Fruit fly (Drosophila melanogaster) whole organism, pupa: ENCODE results near the gene CG14507.

Source experiments
- CG10348 ChIP-seq: fragments of 200-800 bp; sonication (Bioruptor generic); IDR thresholded peaks from 2 replicates; pipeline ENCODE4 v1.3.6; 2022; ENCODE audit warnings: missing biosample characterization, missing genetic modification characterization
- CG12605 ChIP-seq: fragments of 200-800 bp; sonication (Bioruptor generic); IDR thresholded peaks from 2 replicates; pipeline ENCODE4 v1.3.6; 2022; ENCODE audit warnings: missing biosample characterization, missing genetic modification characterization
- CG13204 ChIP-seq: fragments of 200-800 bp; sonication (Bioruptor generic); optimal IDR thresholded peaks from 2 replicates; lab custom pipeline; 2018; ENCODE audit warnings: missing biosample characterization, mild to moderate bottlenecking, missing genetic modification characterization, moderate library complexity
- CG14655 ChIP-seq: fragments of 200-800 bp; sonication (Bioruptor generic); optimal IDR thresholded peaks from 3 replicates; lab custom pipeline; 2017; ENCODE audit warnings: mild to moderate bottlenecking, missing biosample characterization, missing genetic modification reagents, missing genetic modification characterization
- CG15710 ChIP-seq: fragments of 200-800 bp; sonication (Bioruptor generic); optimal IDR thresholded peaks from 2 replicates; lab custom pipeline; 2018; ENCODE audit warnings: missing biosample characterization, mild to moderate bottlenecking, missing genetic modification characterization, moderate library complexity
- CG17806 ChIP-seq: fragments of 200-800 bp; sonication (Bioruptor generic); optimal IDR thresholded peaks from 2 replicates; lab custom pipeline; 2018; ENCODE audit warnings: missing biosample characterization, mild to moderate bottlenecking, missing genetic modification characterization, moderate library complexity
- CG32121 ChIP-seq: fragments of 200-800 bp; sonication (Bioruptor generic); IDR thresholded peaks from 2 replicates; pipeline ENCODE4 v1.3.6; 2022; ENCODE audit warnings: missing biosample characterization, missing genetic modification characterization
- CG34367 ChIP-seq: fragments of 200-800 bp; sonication (Bioruptor generic); optimal IDR thresholded peaks from 2 replicates; lab custom pipeline; 2018; ENCODE audit warnings: missing biosample characterization, mild to moderate bottlenecking, missing genetic modification characterization
- CG4496 ChIP-seq: fragments of 200-800 bp; sonication (Bioruptor generic); IDR thresholded peaks from 3 replicates; pipeline ENCODE4 v1.3.6; 2022; ENCODE audit warnings: missing biosample characterization, missing genetic modification characterization
- CG8159 ChIP-seq: fragments of 200-800 bp; sonication (Bioruptor generic); optimal IDR thresholded peaks from 3 replicates; lab custom pipeline; 2018; ENCODE audit warnings: missing biosample characterization, mild to moderate bottlenecking, missing genetic modification characterization, moderate library complexity
- CG8301 ChIP-seq: fragments of 200-800 bp; sonication (Bioruptor generic); optimal IDR thresholded peaks from 2 replicates; lab custom pipeline; 2018; ENCODE audit warnings: missing biosample characterization, mild to moderate bottlenecking, missing genetic modification characterization
- CG9948 ChIP-seq: fragments of 200-800 bp; sonication (Bioruptor generic); optimal IDR thresholded peaks from 2 replicates; lab custom pipeline; 2018; ENCODE audit warnings: missing biosample characterization, mild to moderate bottlenecking, missing genetic modification characterization, moderate library complexity
- D1 ChIP-seq: fragments of 200-800 bp; sonication (Bioruptor generic); optimal IDR thresholded peaks from 2 replicates; lab custom pipeline; 2018; ENCODE audit warnings: missing biosample characterization, mild to moderate bottlenecking, missing genetic modification characterization, moderate library complexity
- EcR ChIP-seq: fragments of 200-800 bp; sonication (Bioruptor generic); optimal IDR thresholded peaks from 3 replicates; lab custom pipeline; 2019; ENCODE audit warnings: missing biosample characterization, missing genetic modification characterization, mild to moderate bottlenecking, moderate library complexity, missing genetic modification reagents
- Ets98B ChIP-seq: fragments of 200-800 bp; sonication (Bioruptor generic); IDR thresholded peaks from 2 replicates; pipeline ENCODE4 v1.3.6; 2022; ENCODE audit warnings: missing biosample characterization, missing genetic modification characterization
- Pif1A ChIP-seq: fragments of 200-800 bp; sonication (Bioruptor generic); optimal IDR thresholded peaks from 3 replicates; lab custom pipeline; 2016; ENCODE audit warnings: missing biosample characterization, missing genetic modification characterization
- Pif1B ChIP-seq: fragments of 200-800 bp; sonication (Bioruptor generic); optimal IDR thresholded peaks from 3 replicates; lab custom pipeline; 2016; ENCODE audit warnings: missing biosample characterization, missing genetic modification characterization
- Snoo ChIP-seq: fragments of 200-800 bp; sonication (Bioruptor generic); optimal IDR thresholded peaks from 3 replicates; lab custom pipeline; 2017; ENCODE audit warnings: missing biosample characterization, mild to moderate bottlenecking, missing genetic modification characterization, inconsistent platforms
- fd96Ca ChIP-seq: fragments of 200-800 bp; sonication (Bioruptor generic); IDR thresholded peaks from 3 replicates; pipeline ENCODE4 v1.3.6; 2022; ENCODE audit warnings: missing biosample characterization, missing genetic modification characterization
- gl ChIP-seq: fragments of 200-800 bp; sonication (Bioruptor generic); optimal IDR thresholded peaks from 2 replicates; lab custom pipeline; 2018; ENCODE audit warnings: missing biosample characterization, mild to moderate bottlenecking, missing genetic modification characterization
- rn ChIP-seq: fragments of 200-800 bp; sonication (Bioruptor generic); IDR thresholded peaks from 2 replicates; pipeline ENCODE4 v1.3.6; 2022; ENCODE audit warnings: missing biosample characterization, missing genetic modification characterization

CG14507 gene

dm6 chr3R:29266607-29267006, 39.1 kb upstream of the CG14507 start:
- TF ChIP-seq CG8159 (tag; lab: Kevin White, UChicago), result peak; percentile 12
- no peak for TF ChIP-seq CG32121 (GFP tag; lab: Robert Waterston, UW)
- TF ChIP-seq, all 21 proteins: peak for 1

- TF ChIP-seq Snoo (no peak), D1 (tag; lab: Kevin White, UChicago) (no peak), Pif1A (GFP tag; lab: Kevin White, UChicago) (no peak), fd96Ca (no peak), CG8159 (tag; lab: Kevin White, UChicago) (no peak), CG32121 (GFP tag; lab: Robert Waterston, UW) (no peak), CG12605 (GFP tag; lab: Robert Waterston, UW) (no peak), Pif1B (GFP tag; lab: Kevin White, UChicago) (no peak), CG14655 (GFP tag; lab: Kevin White, UChicago) (no peak), CG4496 (no peak)
Measured at dm6 chr3R:29265075-29265474, 37.5 kb upstream of the CG14507 start.

dm6 chr3R:29263264-29263663, 35.7 kb upstream of the CG14507 start:
- no peak for TF ChIP-seq D1 (tag; lab: Kevin White, UChicago)
- TF ChIP-seq CG13204, result no peak
- no peak for TF ChIP-seq Pif1A (GFP tag; lab: Kevin White, UChicago)
- no peak for TF ChIP-seq Pif1B (GFP tag; lab: Kevin White, UChicago)
- TF ChIP-seq CG10348 (GFP tag; lab: Robert Waterston, UW), result no peak
- TF ChIP-seq Snoo, result no peak
- no peak for TF ChIP-seq gl (tag; lab: Kevin White, UChicago)
- TF ChIP-seq CG12605 (GFP tag; lab: Robert Waterston, UW), result no peak
- TF ChIP-seq CG34367, result no peak
- no peak for TF ChIP-seq CG15710 (tag; lab: Kevin White, UChicago)

- TF ChIP-seq CG15710 (tag; lab: Kevin White, UChicago) (no peak), CG14655 (GFP tag; lab: Kevin White, UChicago) (no peak), CG8301 (tag; lab: Kevin White, UChicago) (no peak), rn (GFP tag; lab: Robert Waterston, UW) (no peak), CG13204 (no peak), CG32121 (GFP tag; lab: Robert Waterston, UW) (no peak)
Measured at dm6 chr3R:29262481-29262880, 35.0 kb upstream of the CG14507 start.

- peak; percentile 5 for TF ChIP-seq CG8159 (tag; lab: Kevin White, UChicago)
- peak; percentile 12 for TF ChIP-seq CG17806 (tag; lab: Kevin White, UChicago)
- no peak for TF ChIP-seq Pif1B (GFP tag; lab: Kevin White, UChicago)
- peak; percentile 6 for TF ChIP-seq CG9948 (tag; lab: Kevin White, UChicago)
- TF ChIP-seq CG34367, result no peak
Measured at dm6 chr3R:29259466-29260132, 32.1 kb upstream of the CG14507 start.

dm6 chr3R:29257890-29258691, 30.6 kb upstream of the CG14507 start:
- TF ChIP-seq CG17806 (tag; lab: Kevin White, UChicago) (no peak), CG13204 (peak; percentile 73), EcR (peak; percentile 59), D1 (tag; lab: Kevin White, UChicago) (no peak)

- TF ChIP-seq D1 (tag; lab: Kevin White, UChicago) (peak; percentile 31), CG9948 (tag; lab: Kevin White, UChicago) (peak; percentile 80), Pif1A (GFP tag; lab: Kevin White, UChicago) (peak; percentile 77), CG8159 (tag; lab: Kevin White, UChicago) (peak; percentile 87), CG17806 (tag; lab: Kevin White, UChicago) (peak; percentile 83), fd96Ca (peak; percentile 54; the same call in 2 of the 3 replicates), CG8301 (tag; lab: Kevin White, UChicago) (peak; percentile 38), Ets98B (GFP tag; lab: Robert Waterston, UW) (peak; percentile 45; the same call in 1 of the 2 replicates), CG14655 (GFP tag; lab: Kevin White, UChicago) (peak; percentile 61), Snoo (peak; percentile 51), CG12605 (GFP tag; lab: Robert Waterston, UW) (peak; percentile 30; the same call in 1 of the 2 replicates), CG4496 (peak; percentile 86), EcR (no peak), CG10348 (GFP tag; lab: Robert Waterston, UW) (no peak), CG15710 (tag; lab: Kevin White, UChicago) (peak; percentile 71), CG32121 (GFP tag; lab: Robert Waterston, UW) (no peak), rn (GFP tag; lab: Robert Waterston, UW) (0 out of 2 replicates have a peak, but pooled peaks have one; percentile 20), Pif1B (GFP tag; lab: Kevin White, UChicago) (peak; percentile 22), CG13204 (no peak), gl (tag; lab: Kevin White, UChicago) (peak; percentile 70), CG34367 (peak; percentile 79)
Measured at dm6 chr3R:29256811-29257439, 29.4 kb upstream of the CG14507 start.
